Worm (Caenorhabditis elegans) whole organism, L2 larva: ENCODE measurements around the gene C53C11.5.

Experiments used
- C34F6.9 ChIP-seq: fragments of 150-350 bp; optimal IDR thresholded peaks from 2 replicates; lab custom pipeline; 2014; ENCODE audit warnings: missing biosample characterization, missing genetic modification characterization
- R02D3.7 ChIP-seq: fragments of 150-350 bp; optimal IDR thresholded peaks from 2 replicates; lab custom pipeline; 2014; ENCODE audit warnings: missing biosample characterization, missing genetic modification characterization
- Y55F3AM.14 ChIP-seq: fragments of 200-800 bp; sonication (Bioruptor generic); optimal IDR thresholded peaks from 2 replicates; lab custom pipeline; 2018; ENCODE audit warnings: mild to moderate bottlenecking, missing genetic modification characterization, missing compliant biosample characterization
- ZK546.5 ChIP-seq: sonication (generic microtip); optimal IDR thresholded peaks from 2 replicates; lab custom pipeline; 2017; ENCODE audit warnings: missing biosample characterization, missing genetic modification characterization
- alr-1 ChIP-seq: fragments of 150-350 bp; optimal IDR thresholded peaks from 2 replicates; lab custom pipeline; 2014; ENCODE audit warnings: missing biosample characterization, missing genetic modification characterization
- aly-2 ChIP-seq: fragments of 150-350 bp; optimal IDR thresholded peaks from 2 replicates; lab custom pipeline; 2014; ENCODE audit warnings: missing biosample characterization, missing genetic modification characterization
- ama-1 ChIP-seq: fragments of 150-350 bp; optimal IDR thresholded peaks from 2 replicates; lab custom pipeline; 2018; ENCODE audit warnings: inconsistent platforms
- ceh-16 ChIP-seq: fragments of 150-350 bp; optimal IDR thresholded peaks from 2 replicates; lab custom pipeline; 2014; ENCODE audit warnings: missing biosample characterization, missing genetic modification characterization
- crh-2 ChIP-seq: sonication (generic microtip); optimal IDR thresholded peaks from 2 replicates; lab custom pipeline; 2017; ENCODE audit warnings: missing biosample characterization, missing genetic modification characterization
- egl-27 ChIP-seq: sonication (generic microtip); optimal IDR thresholded peaks from 3 replicates; lab custom pipeline; 2017; ENCODE audit warnings: missing biosample characterization, missing genetic modification reagents, missing genetic modification characterization
- elt-1 ChIP-seq: fragments of 150-350 bp; optimal IDR thresholded peaks from 2 replicates; lab custom pipeline; 2014; ENCODE audit warnings: missing biosample characterization, missing genetic modification characterization
- elt-3 ChIP-seq: sonication (generic microtip); optimal IDR thresholded peaks from 2 replicates; lab custom pipeline; 2017; ENCODE audit warnings: missing biosample characterization, missing genetic modification characterization
- fos-1 ChIP-seq: fragments of 150-350 bp; optimal IDR thresholded peaks from 2 replicates; lab custom pipeline; 2014; ENCODE audit warnings: missing biosample characterization, missing genetic modification characterization
- gmeb-1 ChIP-seq: fragments of 150-350 bp; optimal IDR thresholded peaks from 2 replicates; lab custom pipeline; 2014; ENCODE audit warnings: missing biosample characterization, missing genetic modification characterization
- lin-13 ChIP-seq: fragments of 150-350 bp; optimal IDR thresholded peaks from 2 replicates; lab custom pipeline; 2014; ENCODE audit warnings: missing biosample characterization, missing genetic modification reagents, missing genetic modification characterization
- lin-39 ChIP-seq: fragments of 150-350 bp; optimal IDR thresholded peaks from 2 replicates; lab custom pipeline; 2014; ENCODE audit warnings: missing biosample characterization, missing genetic modification reagents, missing genetic modification characterization
- lsy-2 ChIP-seq, 2 experiments: fragments of 150-350 bp in 1 of 2; sonication (generic microtip) in 1 of 2; optimal IDR thresholded peaks; 2 replicates each; lab custom pipeline; 2014 to 2017; ENCODE audit warnings: missing biosample characterization in 2 of 2, missing genetic modification characterization in 2 of 2
- mbf-1 ChIP-seq: sonication (generic microtip); optimal IDR thresholded peaks from 2 replicates; lab custom pipeline; 2017; ENCODE audit warnings: missing biosample characterization, missing genetic modification characterization
- mdl-1 ChIP-seq, 2 experiments: fragments of 150-350 bp in 1 of 2; sonication (generic microtip) in 1 of 2; optimal IDR thresholded peaks; 2 replicates each; lab custom pipeline; 2017; ENCODE audit warnings: missing biosample characterization in 2 of 2, missing genetic modification characterization in 2 of 2
- nhr-10 ChIP-seq: sonication (generic microtip); optimal IDR thresholded peaks from 2 replicates; lab custom pipeline; 2017; ENCODE audit warnings: missing biosample characterization, missing genetic modification characterization
- nhr-12 ChIP-seq: fragments of 150-350 bp; optimal IDR thresholded peaks from 2 replicates; lab custom pipeline; 2014; ENCODE audit warnings: missing biosample characterization, missing genetic modification characterization
- nhr-129 ChIP-seq: fragments of 150-350 bp; optimal IDR thresholded peaks from 2 replicates; lab custom pipeline; 2014; ENCODE audit warnings: missing biosample characterization, missing genetic modification characterization
- nhr-21 ChIP-seq: fragments of 150-350 bp; optimal IDR thresholded peaks from 2 replicates; lab custom pipeline; 2014; ENCODE audit warnings: missing biosample characterization, missing genetic modification characterization
- nhr-237 ChIP-seq: fragments of 150-350 bp; optimal IDR thresholded peaks from 2 replicates; lab custom pipeline; 2014; ENCODE audit warnings: missing biosample characterization, missing genetic modification characterization
- nhr-25 ChIP-seq: fragments of 150-350 bp; sonication (generic microtip); optimal IDR thresholded peaks from 3 replicates; lab custom pipeline; 2014; ENCODE audit warnings: missing biosample characterization, missing genetic modification characterization
- nhr-6 ChIP-seq: fragments of 150-350 bp; optimal IDR thresholded peaks from 2 replicates; lab custom pipeline; 2014; ENCODE audit warnings: missing biosample characterization, missing genetic modification characterization
- nhr-77 ChIP-seq: fragments of 150-350 bp; optimal IDR thresholded peaks from 2 replicates; lab custom pipeline; 2014; ENCODE audit warnings: missing biosample characterization, missing genetic modification characterization
- peb-1 ChIP-seq: fragments of 150-350 bp; optimal IDR thresholded peaks from 2 replicates; lab custom pipeline; 2014; ENCODE audit warnings: missing biosample characterization, missing genetic modification characterization
- sem-4 ChIP-seq: fragments of 150-350 bp; optimal IDR thresholded peaks from 2 replicates; lab custom pipeline; 2014; ENCODE audit warnings: missing biosample characterization, missing genetic modification reagents, missing genetic modification characterization
- skn-1 ChIP-seq: sonication (generic microtip); optimal IDR thresholded peaks from 2 replicates; lab custom pipeline; 2017; ENCODE audit warnings: missing biosample characterization, missing genetic modification characterization
- sma-3 ChIP-seq: sonication (generic microtip); optimal IDR thresholded peaks from 2 replicates; lab custom pipeline; 2016; ENCODE audit warnings: missing genetic modification reagents, missing genetic modification characterization, missing compliant biosample characterization
- sma-9 ChIP-seq, 2 experiments: fragments of 150-350 bp in 1 of 2; sonication (generic microtip) in 1 of 2; optimal IDR thresholded peaks; 2 replicates each; lab custom pipeline; 2014 to 2016; ENCODE audit warnings: missing genetic modification characterization in 2 of 2, mild to moderate bottlenecking in 1 of 2, missing biosample characterization in 1 of 2, missing compliant biosample characterization in 1 of 2, missing genetic modification reagents in 1 of 2, moderate library complexity in 1 of 2
- unc-55 ChIP-seq: fragments of 150-350 bp; sonication (generic microtip); optimal IDR thresholded peaks from 3 replicates; lab custom pipeline; 2014; ENCODE audit warnings: missing biosample characterization, missing genetic modification reagents, missing genetic modification characterization
- zag-1 ChIP-seq: fragments of 150-350 bp; optimal IDR thresholded peaks from 2 replicates; lab custom pipeline; 2014; ENCODE audit warnings: missing biosample characterization, missing genetic modification characterization
- ztf-1 ChIP-seq: fragments of 200-800 bp; sonication (Bioruptor generic); conservative IDR thresholded peaks from 2 replicates; pipeline ENCODE4 v1.3.6; 2022; ENCODE audit warnings: missing genetic modification characterization, missing compliant biosample characterization
- ztf-11 ChIP-seq: sonication (generic microtip); optimal IDR thresholded peaks from 2 replicates; lab custom pipeline; 2017; ENCODE audit warnings: missing biosample characterization, missing genetic modification characterization

The C53C11.5 gene

ce11 chrX:17359452-17359851 is 25.6 kb downstream of the C53C11.5 start, which contains the start of gene npr-36:
Gene npr-36 (plus strand): TSS chrX:17359752.
- TF ChIP-seq sem-4 (tag; lab: Kevin White, UChicago) = no peak
- no peak for TF ChIP-seq nhr-77 (tag; lab: Kevin White, UChicago)

ce11 chrX:17362529-17362928 is 28.7 kb downstream of the C53C11.5 start, which contains the start of gene F10D7.11:
Gene F10D7.11 (plus strand): TSS chrX:17362829.
- TF ChIP-seq peb-1 (no peak), lsy-2 (tag; optimal IDR thresholded peaks at IDR 0.05; lab: Kevin White, UChicago) (no peak), ZK546.5 (tag; lab: Kevin White, UChicago) (no peak), Y55F3AM.14 (no peak), fos-1 (no peak), ztf-1 (GFP tag; lab: Robert Waterston, UW) (no peak), nhr-25 (no peak), sma-9 (GFP tag; optimal IDR thresholded peaks at IDR 0.05; lab: Kevin White, UChicago) (no peak), sma-9 (tag; optimal IDR thresholded peaks at IDR 0.05; lab: Kevin White, UChicago) (no peak), elt-1 (tag; lab: Kevin White, UChicago) (no peak), elt-3 (tag; lab: Kevin White, UChicago) (no peak), skn-1 (no peak), crh-2 (tag; lab: Kevin White, UChicago) (no peak), nhr-129 (tag; lab: Kevin White, UChicago) (no peak), nhr-237 (tag; lab: Kevin White, UChicago) (no peak), unc-55 (GFP tag; lab: Kevin White, UChicago) (no peak), nhr-12 (tag; lab: Kevin White, UChicago) (no peak)
- TF ChIP-seq, all 48 proteins: peak for 0

- TF ChIP-seq sma-3 (peak; percentile 15), ztf-11 (tag; lab: Kevin White, UChicago) (no peak), alr-1 (tag; lab: Kevin White, UChicago) (no peak), mbf-1 (tag; lab: Kevin White, UChicago) (no peak), ceh-16 (tag; lab: Kevin White, UChicago) (no peak), elt-3 (tag; lab: Kevin White, UChicago) (no peak)
These were observed 29.6 kb downstream of the C53C11.5 start for ce11 chrX:17363491-17363890.

- TF ChIP-seq crh-2 (tag; lab: Kevin White, UChicago) (no peak), nhr-25 (no peak), ZK546.5 (tag; lab: Kevin White, UChicago) (no peak), ama-1 (lab: Kevin White, UChicago) (no peak), R02D3.7 (no peak), nhr-6 (tag; lab: Kevin White, UChicago) (no peak), elt-3 (tag; lab: Kevin White, UChicago) (no peak), zag-1 (tag; lab: Kevin White, UChicago) (no peak)
These were observed 34.7 kb downstream of the C53C11.5 start, which contains the start of gene mfsd-10 for ce11 chrX:17368542-17368941. Gene mfsd-10 (minus strand): TSS chrX:17368642.

ce11 chrX:17369514-17369913 is 35.7 kb downstream of the C53C11.5 start:
- TF ChIP-seq nhr-25 = peak; percentile 22
- TF ChIP-seq C34F6.9 = no peak
- TF ChIP-seq nhr-129 (tag; lab: Kevin White, UChicago) = peak; percentile 40
- peak; percentile 12 for TF ChIP-seq sem-4 (tag; lab: Kevin White, UChicago)
- TF ChIP-seq ztf-11 (tag; lab: Kevin White, UChicago) = no peak

- TF ChIP-seq lin-39 (tag; lab: Kevin White, UChicago) = no peak
- peak; percentile 44 for TF ChIP-seq sma-9 (GFP tag; optimal IDR thresholded peaks at IDR 0.05; lab: Kevin White, UChicago)
- no peak for TF ChIP-seq sma-9 (tag; optimal IDR thresholded peaks at IDR 0.05; lab: Kevin White, UChicago)
- TF ChIP-seq fos-1 = no peak
- TF ChIP-seq nhr-10 = no peak
- peak; percentile 53 for TF ChIP-seq sma-3
- TF ChIP-seq skn-1 = no peak
These were observed 40.1 kb downstream of the C53C11.5 start for ce11 chrX:17373955-17374354.

- TF ChIP-seq nhr-6 (tag; lab: Kevin White, UChicago) (no peak), nhr-237 (tag; lab: Kevin White, UChicago) (no peak), egl-27 (tag; lab: Kevin White, UChicago) (no peak), R02D3.7 (no peak), sem-4 (tag; lab: Kevin White, UChicago) (no peak), nhr-21 (tag; lab: Kevin White, UChicago) (no peak), fos-1 (no peak), elt-3 (tag; lab: Kevin White, UChicago) (no peak), unc-55 (GFP tag; lab: Kevin White, UChicago) (no peak), Y55F3AM.14 (no peak), gmeb-1 (no peak), aly-2 (no peak), mdl-1 (tag; optimal IDR thresholded peaks at IDR 0.05; lab: Kevin White, UChicago) (no peak), elt-1 (tag; lab: Kevin White, UChicago) (no peak), nhr-12 (tag; lab: Kevin White, UChicago) (no peak), lin-13 (GFP tag; lab: Kevin White, UChicago) (no peak)
- TF ChIP-seq, all 48 proteins: peak for 0
These were observed 40.7 kb downstream of the C53C11.5 start, which contains the start of gene F10D7.3 for ce11 chrX:17374534-17374933. Gene F10D7.3 (minus strand): TSS chrX:17374634.
